Worm (Caenorhabditis elegans) whole organism, young adult: ENCODE results near the gene Y38H8A.2.

ENCODE experiments used
- B0035.1 ChIP-seq: sonication (generic microtip); optimal IDR thresholded peaks from 2 replicates; lab custom pipeline; 2016; ENCODE audit warnings: missing genetic modification characterization, mild to moderate bottlenecking, missing compliant biosample characterization, missing genotype, missing genetic modification reagents
- F22D6.2 ChIP-seq: sonication (generic microtip); optimal IDR thresholded peaks from 2 replicates; lab custom pipeline; 2016; ENCODE audit warnings: mild to moderate bottlenecking, missing genetic modification characterization, missing compliant biosample characterization
- ZK185.1 ChIP-seq: sonication (generic microtip); optimal IDR thresholded peaks from 2 replicates; lab custom pipeline; 2016; ENCODE audit warnings: mild to moderate bottlenecking, missing genetic modification characterization, missing compliant biosample characterization; ENCODE audit not compliant: poor library complexity, severe bottlenecking
- dox-1 ChIP-seq: fragments of 200-800 bp; sonication (Bioruptor generic); IDR thresholded peaks from 2 replicates; pipeline ENCODE4 v1.3.6; 2022; ENCODE audit warnings: missing genetic modification reagents, missing genetic modification characterization, missing compliant biosample characterization
- efl-1 ChIP-seq: fragments of 150-350 bp; optimal IDR thresholded peaks from 2 replicates; lab custom pipeline; 2014; ENCODE audit warnings: missing biosample characterization, missing genetic modification reagents, missing genetic modification characterization
- egl-18 ChIP-seq: fragments of 200-800 bp; sonication (Bioruptor generic); IDR thresholded peaks from 2 replicates; pipeline ENCODE4 v1.3.6; 2022; ENCODE audit warnings: missing genetic modification reagents, missing genetic modification characterization, missing compliant biosample characterization
- egrh-3 ChIP-seq: fragments of 200-800 bp; sonication (Bioruptor generic); IDR thresholded peaks from 2 replicates; pipeline ENCODE4 v1.3.6; 2022; ENCODE audit warnings: missing genetic modification reagents, missing genetic modification characterization, missing compliant biosample characterization
- nhr-90 ChIP-seq: sonication (generic microtip); optimal IDR thresholded peaks from 2 replicates; lab custom pipeline; 2016; ENCODE audit warnings: missing genotype, mild to moderate bottlenecking, missing genetic modification characterization, missing compliant biosample characterization
- pha-4 ChIP-seq: fragments of 150-350 bp; sonication (generic microtip); optimal IDR thresholded peaks from 2 replicates; lab custom pipeline; 2014; ENCODE audit warnings: missing biosample characterization, missing genetic modification reagents, missing genetic modification characterization
- ztf-18 ChIP-seq: sonication (generic microtip); optimal IDR thresholded peaks from 2 replicates; lab custom pipeline; 2016; ENCODE audit warnings: missing genotype, mild to moderate bottlenecking, missing genetic modification characterization, missing compliant biosample characterization

ce11 chrIV:13460876-13461275 lies 13.4 kb upstream of the Y38H8A.2 start, which contains the start of gene Y38H8A.12:
- TF ChIP-seq ztf-18 (tag; lab: Kevin White, UChicago) = no peak
- no peak for TF ChIP-seq efl-1
- no peak for TF ChIP-seq egrh-3 (GFP tag; lab: Robert Waterston, UW)
- TF ChIP-seq pha-4 (tag; lab: Kevin White, UChicago) = no peak
- no peak for TF ChIP-seq ZK185.1 (tag; lab: Kevin White, UChicago)
- TF ChIP-seq B0035.1 (tag; lab: Kevin White, UChicago) = no peak
- TF ChIP-seq F22D6.2 = no peak
- no peak for TF ChIP-seq nhr-90
- TF ChIP-seq dox-1 = no peak
- no peak for TF ChIP-seq egl-18
